Worm (Caenorhabditis elegans) whole organism, late embryonic: ENCODE results near the gene R160.6.

Source experiments
- ama-1 ChIP-seq: fragments of 150-350 bp; optimal IDR thresholded peaks from 2 replicates; lab custom pipeline; 2014
- npax-4 ChIP-seq: sonication (generic microtip); optimal IDR thresholded peaks from 2 replicates; lab custom pipeline; 2016; ENCODE audit warnings: missing genetic modification characterization, missing compliant biosample characterization
- ref-2 ChIP-seq: sonication (generic microtip); optimal IDR thresholded peaks from 2 replicates; lab custom pipeline; 2016; ENCODE audit warnings: missing genetic modification characterization, missing compliant biosample characterization
- unc-86 ChIP-seq: sonication (generic microtip); optimal IDR thresholded peaks from 2 replicates; lab custom pipeline; 2016; ENCODE audit warnings: missing genetic modification characterization, missing compliant biosample characterization

- TF ChIP-seq npax-4 (tag; lab: Kevin White, UChicago) (no peak), ama-1 (lab: Kevin White, UChicago) (no peak), ref-2 (no peak), unc-86 (tag; lab: Kevin White, UChicago) (no peak)
Measured at ce11 chrX:4404717-4405116, 31.7 kb upstream of the R160.6 start.
